Worm (Caenorhabditis elegans): ENCODE data around the gene sre-34.

sre-34 gene

DNA sequence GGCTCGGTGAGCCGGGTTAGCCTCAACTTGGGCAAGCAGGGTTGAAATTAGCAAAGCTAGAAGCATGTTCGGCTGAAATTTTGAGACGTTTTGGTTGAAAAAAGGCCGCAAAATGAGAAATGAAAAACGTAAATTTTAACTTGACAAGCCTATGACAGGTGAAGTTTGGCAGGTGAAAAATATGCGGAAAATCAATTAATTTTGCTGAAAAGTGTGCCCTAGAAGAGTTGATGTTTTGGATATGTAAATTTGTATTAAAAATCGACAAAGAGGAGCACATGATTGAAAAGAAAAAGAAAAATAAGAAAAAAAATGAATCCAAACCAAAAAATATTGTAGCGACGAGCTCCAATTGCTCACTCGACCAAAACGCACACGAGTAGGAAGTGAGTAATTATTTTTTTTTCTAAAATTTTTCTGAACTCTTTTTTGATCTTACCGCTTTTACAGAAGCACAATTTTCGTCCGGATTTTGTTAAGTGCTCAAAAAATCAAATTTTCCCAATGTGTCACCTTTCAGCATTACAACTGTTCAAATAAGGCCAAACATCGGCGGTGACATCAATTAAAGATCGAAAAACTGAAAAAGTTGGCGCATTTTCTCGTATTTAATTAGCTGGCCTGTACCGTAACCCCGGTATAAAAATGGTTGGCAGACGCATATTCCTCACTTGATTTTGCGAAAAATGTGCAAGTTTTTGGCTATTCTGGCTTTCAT is 21.3 kb downstream of the sre-34 start, which contains the start of the genes F15A4.5 and phat-8:
Gene F15A4.5 (minus strand): TSS at position 101 of the 718 bp plus-strand sequence.
Gene phat-8 (plus strand): TSS at position 668 of the 718 bp plus-strand sequence.
- no peak for TF ChIP-seq W03F9.2 (tag; optimal IDR thresholded peaks at IDR 0.05)
- TF ChIP-seq him-1 (tag; optimal IDR thresholded peaks at IDR 0.05) = no peak
- TF ChIP-seq dao-5 (tag; optimal IDR thresholded peaks at IDR 0.05) = no peak

DNA sequence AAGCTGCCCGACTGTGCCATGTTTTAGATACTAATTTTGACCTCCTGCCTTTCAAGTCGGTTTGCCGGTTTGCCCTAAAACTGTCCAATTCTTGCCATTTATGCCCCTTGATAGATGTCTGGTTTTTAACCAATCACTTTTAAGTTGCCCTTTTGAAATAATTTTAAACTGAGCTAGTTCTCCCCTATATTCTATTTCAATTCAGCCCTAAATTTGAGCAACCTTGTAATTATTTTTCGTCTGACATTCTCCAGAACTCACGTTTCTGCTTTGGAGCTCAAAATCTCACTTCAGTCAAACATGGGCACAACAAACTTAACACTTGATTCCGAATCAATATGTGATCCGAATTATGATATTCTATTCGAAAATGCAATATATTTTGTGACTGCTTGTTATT is 23.5 kb downstream of the sre-34 start, which contains the start of gene srg-17:
Gene srg-17 (plus strand): TSS at position 301 of the 400 bp plus-strand sequence.
- TF ChIP-seq him-1 (tag; optimal IDR thresholded peaks at IDR 0.05) = no peak
- TF ChIP-seq W03F9.2 (tag; optimal IDR thresholded peaks at IDR 0.05) = no peak
- TF ChIP-seq dao-5 (tag; optimal IDR thresholded peaks at IDR 0.05) = no peak

DNA sequence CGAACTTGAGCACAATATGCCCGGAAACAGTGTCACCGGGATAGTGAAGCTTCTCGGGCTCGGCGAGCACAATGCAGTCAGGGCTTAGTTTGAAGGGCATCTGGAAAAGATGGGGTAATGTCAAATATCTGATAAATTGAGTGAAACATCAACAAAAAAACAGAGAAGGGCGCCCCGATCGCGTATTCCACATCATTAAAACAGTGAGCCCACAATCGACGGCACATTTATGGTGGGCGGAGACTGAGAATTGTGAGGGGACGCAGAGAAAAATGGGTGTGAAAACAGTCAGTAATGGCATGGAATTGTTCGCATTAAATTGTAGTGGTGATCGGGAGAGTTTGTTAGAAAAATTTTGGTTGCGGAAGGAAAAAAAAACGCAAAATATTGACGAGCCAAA is 30.9 kb downstream of the sre-34 start, which contains the start of gene arrd-9:
Gene arrd-9 (minus strand): TSS at position 101 of the 400 bp plus-strand sequence.
- TF ChIP-seq dao-5 (tag; optimal IDR thresholded peaks at IDR 0.05) = no peak
- no peak for TF ChIP-seq W03F9.2 (tag; optimal IDR thresholded peaks at IDR 0.05)
- TF ChIP-seq him-1 (tag; optimal IDR thresholded peaks at IDR 0.05) = no peak

DNA sequence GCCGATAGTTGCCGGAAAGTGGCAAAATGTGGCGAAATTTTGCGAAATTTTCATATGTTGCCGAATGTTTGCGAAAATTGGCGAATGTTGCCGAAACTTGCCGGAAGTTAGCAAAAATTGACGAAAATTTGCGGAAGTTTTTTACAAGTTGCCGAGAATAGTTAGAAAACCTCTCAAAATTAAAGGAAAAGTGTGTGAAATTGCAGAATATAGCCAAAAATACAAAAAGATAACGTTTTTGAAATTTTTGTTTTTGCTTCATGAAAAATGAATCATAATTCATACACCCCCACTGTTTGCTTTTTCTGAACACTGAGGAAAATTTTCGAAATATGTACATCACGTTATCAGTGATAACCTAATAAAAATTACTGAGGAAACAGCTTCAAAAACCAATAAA is 31.7 kb downstream of the sre-34 start:
- TF ChIP-seq W03F9.2 (tag; optimal IDR thresholded peaks at IDR 0.05) = no peak
- TF ChIP-seq him-1 (tag; optimal IDR thresholded peaks at IDR 0.05) = no peak
- TF ChIP-seq dao-5 (tag; optimal IDR thresholded peaks at IDR 0.05) = no peak

DNA sequence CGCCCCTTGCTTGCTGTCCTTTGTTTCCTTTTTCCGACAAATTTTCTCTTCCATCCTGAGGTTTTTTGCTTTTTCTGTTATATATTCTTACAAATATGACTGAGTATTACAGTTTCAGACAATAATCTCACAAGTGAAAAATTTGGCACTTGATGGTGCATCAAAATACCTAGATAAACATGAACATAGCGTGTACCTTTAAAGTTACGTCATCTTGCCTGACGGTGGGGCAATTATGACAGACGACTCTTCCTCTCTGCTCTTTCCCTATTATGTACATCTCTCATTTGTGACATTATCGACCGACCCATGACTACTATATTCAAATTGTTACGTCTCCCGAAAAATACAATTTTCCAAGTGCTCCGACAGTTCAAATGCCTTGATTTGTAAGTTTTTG is 32.7 kb downstream of the sre-34 start, which contains the start of gene fbxb-102:
Gene fbxb-102 (plus strand): TSS at position 301 of the 400 bp plus-strand sequence.
- TF ChIP-seq him-1 (tag; optimal IDR thresholded peaks at IDR 0.05) (no peak), W03F9.2 (tag; optimal IDR thresholded peaks at IDR 0.05) (no peak), dao-5 (tag; optimal IDR thresholded peaks at IDR 0.05) (no peak)

DNA sequence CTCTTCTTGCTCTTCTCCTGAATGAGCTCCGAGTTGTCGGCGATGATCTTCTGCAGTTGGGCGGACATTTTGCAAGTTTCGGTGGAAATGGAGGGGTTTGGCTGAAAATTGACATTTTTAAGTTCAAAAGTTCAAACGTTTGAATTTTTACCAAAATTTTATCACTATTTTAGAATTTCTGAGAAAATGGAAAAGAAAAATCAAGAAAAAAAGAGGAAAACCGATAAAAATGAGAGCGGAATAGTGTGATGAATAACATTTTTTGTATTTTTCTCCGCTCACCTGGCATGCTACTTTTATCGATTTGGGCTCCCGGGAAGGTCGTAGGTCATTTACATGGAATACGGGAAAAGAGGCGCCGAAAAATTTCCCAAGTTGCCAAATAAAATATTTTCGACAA is 35.1 kb downstream of the sre-34 start, which contains the start of gene F15A4.10:
Gene F15A4.10 (minus strand): TSS at position 101 of the 400 bp plus-strand sequence.
- TF ChIP-seq W03F9.2 (tag; optimal IDR thresholded peaks at IDR 0.05) (no peak), dao-5 (tag; optimal IDR thresholded peaks at IDR 0.05) (no peak), him-1 (tag; optimal IDR thresholded peaks at IDR 0.05) (no peak)

DNA sequence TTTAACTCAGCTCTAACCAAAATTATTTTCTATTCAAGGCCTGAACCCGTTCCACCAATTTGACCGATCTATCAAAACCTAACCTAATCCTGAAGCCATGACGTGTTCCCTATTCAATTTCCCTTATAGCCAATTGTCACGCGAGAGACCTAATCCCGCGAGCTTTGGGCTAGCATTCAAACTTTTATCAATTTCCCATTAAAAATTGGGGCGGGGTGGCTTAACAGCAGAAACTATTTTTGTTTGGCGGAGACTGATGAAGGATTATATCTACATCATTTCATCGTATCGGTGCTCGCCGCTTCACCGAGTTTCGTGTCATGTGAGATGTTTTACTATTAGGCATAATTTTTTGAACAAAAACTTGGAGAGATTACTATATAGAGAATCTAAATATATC is 38.9 kb downstream of the sre-34 start:
- TF ChIP-seq W03F9.2 (tag; optimal IDR thresholded peaks at IDR 0.05) = no peak
- no peak for TF ChIP-seq dao-5 (tag; optimal IDR thresholded peaks at IDR 0.05)
- TF ChIP-seq him-1 (tag; optimal IDR thresholded peaks at IDR 0.05) = no peak

DNA sequence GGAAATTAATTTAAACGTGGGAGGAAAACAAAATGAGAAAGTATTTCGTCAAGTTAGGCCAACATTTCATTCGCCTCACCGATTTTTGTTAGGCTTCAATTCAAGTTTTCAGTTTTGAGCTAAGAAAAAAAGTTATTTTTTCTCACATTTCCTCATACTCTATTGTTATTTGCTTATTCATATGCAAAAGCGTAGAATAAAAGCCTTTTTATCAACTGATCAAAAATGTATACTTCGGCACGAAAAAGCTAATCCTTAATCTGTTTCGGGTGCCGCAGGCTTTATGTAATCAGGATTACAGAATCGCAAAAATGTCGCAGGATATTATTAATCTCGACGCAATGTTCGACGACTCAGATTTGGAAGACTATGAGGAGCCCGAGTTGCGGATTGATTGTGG is 40.0 kb downstream of the sre-34 start, which contains the start of gene T21B4.15:
Gene T21B4.15 (plus strand): TSS at position 301 of the 400 bp plus-strand sequence.
- TF ChIP-seq W03F9.2 (tag; optimal IDR thresholded peaks at IDR 0.05) = no peak
- TF ChIP-seq him-1 (tag; optimal IDR thresholded peaks at IDR 0.05) = no peak
- TF ChIP-seq dao-5 (tag; optimal IDR thresholded peaks at IDR 0.05) = no peak

DNA sequence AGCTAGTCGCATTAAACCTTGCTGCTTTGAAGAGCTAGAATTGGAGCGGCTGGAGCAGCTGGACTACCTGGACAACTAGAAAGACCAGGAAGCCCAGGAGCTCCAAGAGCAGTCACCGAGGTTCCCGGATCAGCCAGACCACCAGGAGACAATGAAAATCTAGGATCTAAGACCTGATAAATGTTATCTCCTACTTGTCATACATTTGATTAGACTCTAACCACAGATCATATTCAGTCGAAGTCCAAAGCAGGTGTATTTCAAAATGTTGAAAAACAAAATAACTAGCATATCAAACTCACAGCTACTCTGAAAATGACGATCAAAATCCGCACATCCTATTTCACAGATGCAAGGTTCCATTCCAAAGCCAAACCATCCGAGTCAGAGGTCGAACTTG is 42.0 kb downstream of the sre-34 start, which contains the start of gene srz-6:
Gene srz-6 (plus strand): TSS at position 301 of the 400 bp plus-strand sequence.
- no peak for TF ChIP-seq W03F9.2 (tag; optimal IDR thresholded peaks at IDR 0.05)

DNA sequence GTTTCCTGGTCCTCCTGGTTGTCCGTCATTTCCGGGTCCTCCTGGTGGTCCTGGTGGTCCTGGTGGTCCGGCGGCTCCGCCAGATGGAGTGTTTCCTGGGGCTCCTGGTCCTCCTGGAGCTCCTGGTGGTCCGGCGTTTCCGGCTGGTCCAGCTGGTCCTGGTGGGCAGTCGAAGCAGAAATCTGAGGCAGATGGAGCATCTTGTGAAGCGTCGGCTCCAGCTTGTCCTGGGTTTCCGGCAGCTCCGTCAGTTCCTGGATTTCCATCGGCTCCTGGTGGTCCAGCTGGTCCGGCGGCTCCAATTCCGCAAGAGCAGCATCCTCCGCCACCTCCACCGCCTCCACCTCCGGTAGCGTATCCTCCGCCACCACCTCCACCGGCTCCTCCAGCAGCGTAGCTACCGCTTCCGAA is 44.1 kb downstream of the sre-34 start:
- TF ChIP-seq dao-5 (tag; optimal IDR thresholded peaks at IDR 0.05) (no peak), him-1 (tag; optimal IDR thresholded peaks at IDR 0.05) (no peak)

DNA sequence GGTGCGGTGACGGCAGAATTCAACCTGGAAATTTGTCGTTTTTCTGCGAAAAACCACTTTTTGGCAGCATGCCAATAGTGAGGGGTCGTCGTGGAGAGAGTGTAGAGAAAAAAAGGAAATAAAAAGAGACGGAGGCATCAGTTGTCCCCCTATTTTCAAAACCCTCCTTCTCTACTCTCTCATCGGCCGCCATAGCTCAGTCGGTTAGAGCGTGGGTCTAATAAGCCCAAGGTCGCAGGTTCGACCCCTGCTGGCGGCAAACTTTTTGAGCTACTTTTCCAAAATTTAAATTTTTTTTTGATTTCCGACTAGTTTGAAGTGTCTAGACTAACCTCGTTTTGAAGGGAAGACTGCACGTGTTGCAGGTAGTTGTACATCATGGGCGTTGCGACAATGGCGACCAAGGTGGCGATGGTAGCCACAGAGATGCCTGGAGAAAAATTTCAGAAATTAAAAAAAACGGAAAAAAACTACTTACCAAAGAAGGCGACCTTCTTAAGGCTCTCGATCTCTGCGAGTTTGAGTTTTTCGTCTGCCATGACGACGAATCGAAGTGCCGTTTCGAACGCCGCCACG is 44.7 kb downstream of the sre-34 start, which contains the start of gene col-85:
Gene col-85 (minus strand): TSS at position 540 of the 576 bp plus-strand sequence.
- TF ChIP-seq dao-5 (tag; optimal IDR thresholded peaks at IDR 0.05) (peak; percentile 85), him-1 (tag; optimal IDR thresholded peaks at IDR 0.05) (peak; percentile 68), W03F9.2 (tag; optimal IDR thresholded peaks at IDR 0.05) (peak; percentile 51)

DNA sequence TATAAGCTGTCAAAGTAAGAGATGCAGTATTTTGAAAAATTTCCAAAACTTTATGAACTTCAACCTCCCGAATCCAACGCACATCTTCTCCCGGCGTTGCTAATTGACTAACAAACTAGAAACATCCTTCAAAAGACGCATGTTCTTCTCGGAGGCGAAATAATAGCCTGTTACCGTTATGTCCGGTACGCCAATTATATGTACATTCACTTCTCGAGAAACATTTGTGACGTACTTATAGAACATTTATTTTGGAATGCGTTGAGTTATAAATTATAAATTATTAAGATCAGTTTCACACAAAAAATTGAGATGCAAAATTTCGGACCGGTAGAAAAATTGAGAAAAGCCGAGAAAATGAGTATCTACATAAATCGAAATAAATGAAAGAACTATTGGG is 47.0 kb downstream of the sre-34 start, which contains the start of gene T21B4.3:
Gene T21B4.3 (minus strand): TSS at position 101 of the 400 bp plus-strand sequence.
- TF ChIP-seq him-1 (tag; optimal IDR thresholded peaks at IDR 0.05) (no peak), W03F9.2 (tag; optimal IDR thresholded peaks at IDR 0.05) (no peak), dao-5 (tag; optimal IDR thresholded peaks at IDR 0.05) (no peak)

DNA sequence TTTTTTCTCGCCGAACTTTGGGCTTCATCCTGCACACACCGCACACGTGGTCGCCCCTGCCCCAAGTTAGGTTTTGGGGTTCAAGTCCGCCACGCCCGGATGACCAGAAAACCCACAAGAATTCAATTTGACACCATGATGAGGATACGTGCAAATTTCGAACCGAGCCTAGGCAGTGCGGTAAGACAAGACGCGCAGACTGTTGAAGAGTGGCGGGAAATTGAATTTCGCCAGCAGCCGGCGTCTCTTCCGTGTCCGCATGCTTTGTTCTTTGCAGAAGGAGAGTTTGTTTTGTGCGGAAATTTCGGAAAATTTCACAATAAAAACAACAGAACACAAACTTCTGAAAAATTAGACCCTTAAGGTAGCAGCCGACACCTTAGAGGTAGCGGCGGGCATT is 50.0 kb downstream of the sre-34 start:
- TF ChIP-seq W03F9.2 (tag; optimal IDR thresholded peaks at IDR 0.05) (no peak), him-1 (tag; optimal IDR thresholded peaks at IDR 0.05) (no peak), dao-5 (tag; optimal IDR thresholded peaks at IDR 0.05) (no peak)

All from whole organism, L4/young adult.